Fruit fly (Drosophila melanogaster) whole organism, embryonic: ENCODE data around the gene CG4074.

ENCODE experiments used
- Aef1 ChIP-seq: fragments of 200-800 bp; sonication (Bioruptor generic); IDR thresholded peaks from 3 replicates; pipeline ENCODE4 v1.3.6; 2022; ENCODE audit warnings: missing biosample characterization, missing genetic modification characterization
- BEAF-32 ChIP-seq: fragments of 200-800 bp; sonication (Bioruptor generic); optimal IDR thresholded peaks from 3 replicates; lab custom pipeline; 2017; ENCODE audit warnings: missing biosample characterization, missing genetic modification characterization, mild to moderate bottlenecking, moderate library complexity, missing genetic modification reagents
- CG11247 ChIP-seq: fragments of 200-800 bp; sonication (Bioruptor generic); IDR thresholded peaks from 2 replicates; pipeline ENCODE4 v1.3.6; 2022; ENCODE audit warnings: missing biosample characterization, missing genetic modification characterization
- CG11504 ChIP-seq: fragments of 200-800 bp; sonication (Bioruptor generic); optimal IDR thresholded peaks from 3 replicates; lab custom pipeline; 2019; ENCODE audit warnings: missing biosample characterization, mild to moderate bottlenecking, missing genetic modification characterization, moderate library complexity
- CG12769 ChIP-seq: fragments of 200-800 bp; sonication (Bioruptor generic); optimal IDR thresholded peaks from 2 replicates; lab custom pipeline; 2019; ENCODE audit warnings: missing biosample characterization, mild to moderate bottlenecking, missing genetic modification characterization, moderate library complexity
- CG16779 ChIP-seq: fragments of 200-800 bp; sonication (Bioruptor generic); IDR thresholded peaks from 2 replicates; pipeline ENCODE4 v1.3.6; 2022; ENCODE audit warnings: missing biosample characterization, missing genetic modification characterization
- CG17328 ChIP-seq: fragments of 200-800 bp; sonication (Bioruptor generic); IDR thresholded peaks from 2 replicates; pipeline ENCODE4 v1.3.6; 2022; ENCODE audit warnings: missing biosample characterization, missing genetic modification characterization
- CG17802 ChIP-seq: fragments of 200-800 bp; sonication (Bioruptor generic); optimal IDR thresholded peaks from 2 replicates; lab custom pipeline; 2018; ENCODE audit warnings: missing biosample characterization, mild to moderate bottlenecking, missing genetic modification characterization, moderate library complexity
- CG1792 ChIP-seq: fragments of 200-800 bp; sonication (Bioruptor generic); optimal IDR thresholded peaks from 2 replicates; lab custom pipeline; 2016; ENCODE audit warnings: missing biosample characterization, missing genetic modification characterization
- CG18262 ChIP-seq: fragments of 200-800 bp; optimal IDR thresholded peaks from 3 replicates; lab custom pipeline; 2019; ENCODE audit warnings: missing biosample characterization, mild to moderate bottlenecking, missing genetic modification characterization, moderate library complexity
- CG2712 ChIP-seq: fragments of 200-800 bp; optimal IDR thresholded peaks from 3 replicates; lab custom pipeline; 2019; ENCODE audit warnings: missing biosample characterization, mild to moderate bottlenecking, missing genetic modification characterization, moderate library complexity
- CG3281 ChIP-seq: fragments of 200-800 bp; sonication (Bioruptor generic); optimal IDR thresholded peaks from 3 replicates; lab custom pipeline; 2017; ENCODE audit warnings: missing biosample characterization, mild to moderate bottlenecking, missing genetic modification characterization
- CG33213 ChIP-seq: fragments of 200-800 bp; sonication (Bioruptor generic); optimal IDR thresholded peaks from 3 replicates; lab custom pipeline; 2016; ENCODE audit warnings: missing biosample characterization, missing genetic modification characterization
- CG3847 ChIP-seq: fragments of 200-800 bp; sonication (Bioruptor generic); IDR thresholded peaks from 2 replicates; pipeline ENCODE4 v1.3.6; 2022; ENCODE audit warnings: missing biosample characterization, missing genetic modification characterization
- CG42726 ChIP-seq: fragments of 200-800 bp; sonication (Bioruptor generic); IDR thresholded peaks from 2 replicates; pipeline ENCODE4 v1.3.6; 2022; ENCODE audit warnings: missing biosample characterization, missing genetic modification characterization; ENCODE audit not compliant: partially characterized antibody
- CG7963 ChIP-seq: fragments of 200-800 bp; sonication (Bioruptor generic); IDR thresholded peaks from 3 replicates; pipeline ENCODE4 v1.3.6; 2022; ENCODE audit warnings: missing biosample characterization, missing genetic modification characterization; ENCODE audit not compliant: partially characterized antibody
- CG9797 ChIP-seq: fragments of 200-800 bp; sonication (Bioruptor generic); optimal IDR thresholded peaks from 3 replicates; lab custom pipeline; 2018; ENCODE audit warnings: missing biosample characterization, mild to moderate bottlenecking, missing genetic modification characterization
- Dbx ChIP-seq: fragments of 200-800 bp; sonication (Bioruptor generic); IDR thresholded peaks from 3 replicates; pipeline ENCODE4 v1.3.6; 2022; ENCODE audit warnings: missing biosample characterization, missing genetic modification characterization
- E2f2 ChIP-seq: fragments of 200-800 bp; sonication (Bioruptor generic); IDR thresholded peaks from 2 replicates; pipeline ENCODE4 v1.3.6; 2022; ENCODE audit warnings: missing biosample characterization, missing genetic modification characterization
- Gug ChIP-seq: fragments of 200-800 bp; sonication (Bioruptor generic); IDR thresholded peaks from 4 replicates; pipeline ENCODE4 v1.3.6; 2022; ENCODE audit warnings: missing biosample characterization, missing genetic modification characterization
- HmgZ ChIP-seq: fragments of 200-800 bp; sonication (Bioruptor generic); optimal IDR thresholded peaks from 2 replicates; lab custom pipeline; 2018; ENCODE audit warnings: missing biosample characterization, mild to moderate bottlenecking, missing genetic modification characterization
- MTF-1 ChIP-seq: fragments of 200-800 bp; sonication (Bioruptor generic); optimal IDR thresholded peaks from 2 replicates; lab custom pipeline; 2018; ENCODE audit warnings: missing biosample characterization, mild to moderate bottlenecking, missing genetic modification characterization, borderline replicate concordance
- Med ChIP-seq: fragments of 200-800 bp; sonication (Bioruptor generic); peaks from one replicate; lab custom pipeline; 2016; ENCODE audit warnings: missing biosample characterization, missing genetic modification characterization, mild to moderate bottlenecking, inconsistent platforms, moderate library complexity
- Pdp1 ChIP-seq, 2 experiments: fragments of 200-800 bp; sonication (Bioruptor generic); optimal IDR thresholded peaks; 3 replicates each; lab custom pipeline; 2016; ENCODE audit warnings: missing biosample characterization in 2 of 2, missing genetic modification characterization in 2 of 2, mild to moderate bottlenecking in 1 of 2, moderate library complexity in 1 of 2
- Rfx ChIP-seq: fragments of 200-800 bp; sonication (Bioruptor generic); IDR thresholded peaks from 2 replicates; pipeline ENCODE4 v1.3.6; 2022; ENCODE audit warnings: missing biosample characterization, missing genetic modification characterization
- Scr ChIP-seq: fragments of 200-800 bp; sonication (Bioruptor generic); IDR thresholded peaks from 2 replicates; pipeline ENCODE4 v1.3.6; 2022; ENCODE audit warnings: missing biosample characterization, missing genetic modification characterization; ENCODE audit not compliant: partially characterized antibody
- Taf1 ChIP-seq: fragments of 200-800 bp; sonication (Bioruptor generic); IDR thresholded peaks from 2 replicates; pipeline ENCODE4 v1.3.6; 2022; ENCODE audit warnings: missing biosample characterization, missing genetic modification characterization
- YL-1 ChIP-seq: fragments of 200-800 bp; sonication (Bioruptor generic); optimal IDR thresholded peaks from 3 replicates; lab custom pipeline; 2017; ENCODE audit warnings: missing biosample characterization, mild to moderate bottlenecking, missing genetic modification characterization
- bbx ChIP-seq: fragments of 200-800 bp; sonication (Bioruptor generic); IDR thresholded peaks from 2 replicates; pipeline ENCODE4 v1.3.6; 2022; ENCODE audit warnings: missing biosample characterization, missing genetic modification characterization; ENCODE audit not compliant: partially characterized antibody
- bsh ChIP-seq, 2 experiments: fragments of 200-800 bp; sonication (Bioruptor generic); optimal IDR thresholded peaks; 2 replicates each; lab custom pipeline; 2017 to 2018; ENCODE audit warnings: mild to moderate bottlenecking in 2 of 2, missing biosample characterization in 2 of 2, missing genetic modification characterization in 2 of 2, moderate library complexity in 1 of 2
- hbn ChIP-seq: fragments of 200-800 bp; sonication (Bioruptor generic); IDR thresholded peaks from 2 replicates; pipeline ENCODE4 v1.3.6; 2022; ENCODE audit warnings: missing biosample characterization, missing genetic modification characterization; ENCODE audit not compliant: partially characterized antibody
- her ChIP-seq: fragments of 200-800 bp; sonication (Bioruptor generic); optimal IDR thresholded peaks from 2 replicates; lab custom pipeline; 2016; ENCODE audit warnings: missing biosample characterization, missing genetic modification characterization
- nerfin-2 ChIP-seq: fragments of 200-800 bp; sonication (Bioruptor generic); IDR thresholded peaks from 2 replicates; pipeline ENCODE4 v1.3.6; 2022; ENCODE audit warnings: missing biosample characterization, missing genetic modification characterization; ENCODE audit not compliant: partially characterized antibody
- twi ChIP-seq: fragments of 200-800 bp; optimal IDR thresholded peaks from 2 replicates; lab custom pipeline; 2019; ENCODE audit warnings: missing biosample characterization, mild to moderate bottlenecking, missing genetic modification characterization, moderate library complexity
- unc-4 ChIP-seq: fragments of 200-800 bp; sonication (Bioruptor generic); IDR thresholded peaks from 2 replicates; pipeline ENCODE4 v1.3.6; 2022; ENCODE audit warnings: missing biosample characterization, missing genetic modification characterization; ENCODE audit not compliant: partially characterized antibody
- vnd ChIP-seq: fragments of 200-800 bp; sonication (Bioruptor generic); IDR thresholded peaks from 3 replicates; pipeline ENCODE4 v1.3.6; 2022; ENCODE audit warnings: missing biosample characterization, missing genetic modification characterization; ENCODE audit not compliant: partially characterized antibody
- wdn ChIP-seq: fragments of 200-800 bp; sonication (Bioruptor generic); IDR thresholded peaks from 2 replicates; pipeline ENCODE4 v1.3.6; 2022; ENCODE audit warnings: missing biosample characterization, missing genetic modification characterization
- wor ChIP-seq: fragments of 200-800 bp; sonication (Bioruptor generic); IDR thresholded peaks from 2 replicates; pipeline ENCODE4 v1.3.6; 2022; ENCODE audit warnings: missing biosample characterization, missing genetic modification characterization
- zen2 ChIP-seq: fragments of 200-800 bp; sonication (Bioruptor generic); IDR thresholded peaks from 3 replicates; pipeline ENCODE4 v1.3.6; 2022; ENCODE audit warnings: missing biosample characterization, missing genetic modification characterization; ENCODE audit not compliant: partially characterized antibody

Gene CG4074

DNA sequence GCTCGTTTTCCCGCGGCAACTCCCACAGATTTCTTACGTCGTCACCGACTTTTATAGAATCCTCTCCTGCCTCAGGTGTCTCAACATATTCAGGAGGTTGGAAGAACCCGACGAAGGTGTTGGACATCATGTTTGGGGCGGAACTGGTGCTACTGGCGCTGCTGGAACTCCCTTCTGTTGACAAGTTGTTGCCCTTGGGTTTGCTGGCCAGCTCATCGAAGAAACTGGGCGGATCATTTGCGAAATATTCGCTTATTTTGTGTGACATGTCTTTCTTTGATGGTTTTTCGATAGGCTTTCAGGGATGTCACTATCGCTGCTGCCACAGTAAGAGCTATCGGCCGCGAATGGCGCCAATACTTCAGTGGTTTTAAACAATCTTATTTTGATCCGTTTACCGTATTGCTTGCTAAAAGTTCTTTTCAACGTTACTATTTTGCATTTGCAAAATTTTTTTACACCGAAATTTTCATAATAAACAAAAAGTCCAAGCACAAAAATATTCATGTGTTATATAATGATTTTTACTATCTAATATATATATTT lies 18.6 kb upstream of the CG4074 start, which contains the start of gene CG11396 (continued):
- TF ChIP-seq Aef1 (GFP tag; lab: Robert Waterston, UW) (no peak), Scr (GFP tag; lab: Robert Waterston, UW) (peak; percentile 95), her (GFP tag; lab: Kevin White, UChicago) (peak; percentile 5), twi (tag; lab: Kevin White, UChicago) (no peak), HmgZ (tag; lab: Kevin White, UChicago) (peak; percentile 4), nerfin-2 (GFP tag; lab: Robert Waterston, UW) (peak; percentile 79), CG3847 (GFP tag; lab: Robert Waterston, UW) (peak; percentile 24; the same call in 1 of the 2 replicates), Pdp1 (GFP tag; optimal IDR thresholded peaks at IDR 0.05; lab: Kevin White, UChicago) (peak in 1 of 2 experiments; percentile 68), Taf1 (GFP tag; lab: Robert Waterston, UW) (no peak), CG12769 (tag; lab: Kevin White, UChicago) (no peak), CG33213 (GFP tag; lab: Kevin White, UChicago) (no peak), wor (GFP tag; lab: Robert Waterston, UW) (no peak), CG1792 (GFP tag; lab: Kevin White, UChicago) (no peak), unc-4 (GFP tag; lab: Robert Waterston, UW) (peak; percentile 96), CG3281 (GFP tag; lab: Kevin White, UChicago) (no peak), vnd (GFP tag; lab: Robert Waterston, UW) (peak; percentile 90), wdn (GFP tag; lab: Robert Waterston, UW) (no peak), CG42726 (GFP tag; lab: Robert Waterston, UW) (peak; percentile 94), CG7963 (GFP tag; lab: Robert Waterston, UW) (peak; percentile 94), Med (GFP tag; lab: Kevin White, UChicago) (peak; percentile 81), E2f2 (GFP tag; lab: Robert Waterston, UW) (peak; percentile 98), zen2 (GFP tag; lab: Robert Waterston, UW) (peak; percentile 94), Rfx (peak; percentile 58), BEAF-32 (GFP tag; lab: Kevin White, UChicago) (peak; percentile 90), MTF-1 (GFP tag; lab: Kevin White, UChicago) (no peak), CG17328 (GFP tag; lab: Robert Waterston, UW) (no peak), CG16779 (GFP tag; lab: Robert Waterston, UW) (no peak), CG11504 (tag; lab: Kevin White, UChicago) (no peak), CG2712 (peak; percentile 22), CG18262 (no peak), CG9797 (GFP tag; lab: Kevin White, UChicago) (peak; percentile 5), Gug (no peak; the same call in 3 of the 4 replicates), CG17802 (tag; lab: Kevin White, UChicago) (no peak), hbn (GFP tag; lab: Robert Waterston, UW) (peak; percentile 96), YL-1 (GFP tag; lab: Kevin White, UChicago) (peak; percentile 10), bsh (GFP tag; optimal IDR thresholded peaks at IDR 0.05; lab: Kevin White, UChicago) (no peak), bbx (GFP tag; lab: Robert Waterston, UW) (peak; percentile 97), CG11247 (GFP tag; lab: Robert Waterston, UW) (no peak), Dbx (GFP tag; lab: Robert Waterston, UW) (no peak)
